Worm (Caenorhabditis elegans) whole organism, early embryonic: ENCODE results near the gene ZK1098.6.

Experiments
- B0310.2 ChIP-seq: sonication (generic microtip); optimal IDR thresholded peaks from 2 replicates; lab custom pipeline; 2016; ENCODE audit warnings: mild to moderate bottlenecking, missing genetic modification characterization, missing compliant biosample characterization
- F13C5.2 ChIP-seq: sonication (generic microtip); optimal IDR thresholded peaks from 2 replicates; lab custom pipeline; 2017; ENCODE audit warnings: mild to moderate bottlenecking, missing genetic modification characterization, inconsistent platforms, missing compliant biosample characterization
- ama-1 ChIP-seq: fragments of 150-350 bp; optimal IDR thresholded peaks from 2 replicates; lab custom pipeline; 2014
- hmbx-1 ChIP-seq: sonication (generic microtip); optimal IDR thresholded peaks from 2 replicates; lab custom pipeline; 2016; ENCODE audit warnings: mild to moderate bottlenecking, missing genetic modification characterization, missing compliant biosample characterization
- hmg-4 ChIP-seq: fragments of 200-800 bp; sonication (Bioruptor generic); optimal IDR thresholded peaks from 2 replicates; lab custom pipeline; 2018; ENCODE audit warnings: mild to moderate bottlenecking, missing genetic modification characterization, missing compliant biosample characterization
- hnd-1 ChIP-seq: sonication (generic microtip); optimal IDR thresholded peaks from 2 replicates; lab custom pipeline; 2016; ENCODE audit warnings: missing genetic modification characterization, missing compliant biosample characterization

- no peak for TF ChIP-seq ama-1 (lab: Kevin White, UChicago)
- no peak for TF ChIP-seq B0310.2 (tag; lab: Kevin White, UChicago)
- no peak for TF ChIP-seq hmg-4 (GFP tag; lab: Kevin White, UChicago)
- no peak for TF ChIP-seq hnd-1 (tag; lab: Kevin White, UChicago)
- no peak for TF ChIP-seq hmbx-1 (tag; lab: Kevin White, UChicago)
- TF ChIP-seq F13C5.2 (tag; lab: Kevin White, UChicago) = no peak
Observed at ce11 chrIII:9496083-9496482, 30.9 kb upstream of the ZK1098.6 start.
